Worm (Caenorhabditis elegans): ENCODE measurements around the gene F38B6.6.

ce11 chrX:6728820-6729396, 39.0 kb upstream of the F38B6.6 start:
- TF ChIP-seq ztf-16 (tag; optimal IDR thresholded peaks at IDR 0.05) = no peak
- no peak for TF ChIP-seq pha-4 (tag; optimal IDR thresholded peaks at IDR 0.05)
- TF ChIP-seq dmd-4 (tag; optimal IDR thresholded peaks at IDR 0.05; ENCODE audit: borderline replicate concordance) = no peak
- TF ChIP-seq unc-86 (tag; optimal IDR thresholded peaks at IDR 0.05) = no peak
- no peak for TF ChIP-seq lin-11 (tag; optimal IDR thresholded peaks at IDR 0.05)
- TF ChIP-seq elt-4 (tag; optimal IDR thresholded peaks at IDR 0.05) = no peak
- TF ChIP-seq ceh-48 (tag; optimal IDR thresholded peaks at IDR 0.05) = no peak
- no peak for TF ChIP-seq ceh-2 (tag; optimal IDR thresholded peaks at IDR 0.05)

All from whole organism, late embryonic.